Fruit fly (Drosophila melanogaster): Measurements from ENCODE around the gene santa-maria.
A peak's percentile ranks its signal among the peaks of the same experiment; 100 is the strongest.

DNA sequence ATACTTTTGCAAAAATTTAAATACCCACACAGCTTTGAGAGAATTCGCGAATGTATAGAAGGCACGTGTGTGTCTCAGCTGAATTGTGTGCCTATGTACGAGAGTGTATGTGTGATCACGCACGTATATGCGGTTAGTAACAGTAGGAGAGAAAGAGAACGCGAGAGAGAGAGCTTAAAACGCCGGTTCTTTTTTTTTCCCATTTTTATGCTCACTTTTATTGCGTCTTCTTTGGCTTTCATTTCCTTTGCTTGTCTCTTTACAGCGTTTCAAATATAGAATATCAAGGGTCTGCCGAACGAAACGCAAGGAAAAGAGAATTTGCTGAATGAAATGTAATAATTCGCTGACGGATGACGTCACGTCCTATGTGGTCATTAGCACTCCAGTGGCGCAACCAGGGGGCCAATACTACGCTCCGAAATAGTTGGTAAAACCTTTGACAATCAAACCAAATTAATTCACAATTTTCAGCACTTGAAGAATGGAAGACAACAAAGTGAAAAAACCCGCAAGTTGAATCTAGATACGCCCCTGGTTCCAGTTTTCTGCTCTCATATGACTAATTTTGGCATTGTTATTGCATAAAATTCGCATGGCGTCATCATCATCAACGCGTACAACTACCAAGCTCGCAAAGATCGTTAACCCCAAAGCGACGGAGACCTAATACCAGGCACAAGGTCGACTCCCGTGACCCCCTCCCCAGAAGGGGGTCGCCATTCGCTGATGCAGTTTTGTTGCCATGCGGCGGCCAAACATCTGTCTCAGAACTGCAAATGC, 25.9 kb downstream of the santa-maria start:
- TF ChIP-seq vnd (GFP tag; IDR thresholded peaks at IDR 0.05; ENCODE audit: partially characterized antibody) (no peak), ro (GFP tag; IDR thresholded peaks at IDR 0.05) (no peak), Sox102F (GFP tag; optimal IDR thresholded peaks at IDR 0.05) (peak; percentile 32), chinmo (GFP tag; IDR thresholded peaks at IDR 0.05; ENCODE audit: partially characterized antibody) (0 out of 4 replicates have a peak, but pooled peaks have one; percentile 59), gt (GFP tag; IDR thresholded peaks at IDR 0.05) (no peak), CG3726 (GFP tag; IDR thresholded peaks at IDR 0.05) (no peak), CG8478 (optimal IDR thresholded peaks at IDR 0.05) (no peak), sens-2 (GFP tag; IDR thresholded peaks at IDR 0.05) (no peak)
